Worm (Caenorhabditis elegans) whole organism, mixed stage, embryonic: ENCODE data around the gene rha-2.

ENCODE experiments used
- elt-1 ChIP-seq: sonication (generic microtip); optimal IDR thresholded peaks from 2 replicates; lab custom pipeline; 2017; ENCODE audit warnings: missing genetic modification characterization, mild to moderate bottlenecking, missing compliant biosample characterization, antibody characterized with exemption, moderate library complexity, borderline replicate concordance; ENCODE audit not compliant: insufficient read depth
- lin-32 ChIP-seq: fragments of 200-800 bp; sonication (Bioruptor generic); optimal IDR thresholded peaks from 2 replicates; lab custom pipeline; 2018; ENCODE audit warnings: mild to moderate bottlenecking, missing genetic modification characterization, missing compliant biosample characterization
- mls-2 ChIP-seq: sonication (generic microtip); optimal IDR thresholded peaks from 2 replicates; lab custom pipeline; 2016; ENCODE audit warnings: mild to moderate bottlenecking, missing genetic modification characterization, moderate library complexity, missing compliant biosample characterization
- nhr-12 ChIP-seq: fragments of 150-350 bp; optimal IDR thresholded peaks from 2 replicates; lab custom pipeline; 2014; ENCODE audit warnings: missing biosample characterization, missing genetic modification characterization
- nhr-237 ChIP-seq: fragments of 150-350 bp; optimal IDR thresholded peaks from 2 replicates; lab custom pipeline; 2014; ENCODE audit warnings: missing biosample characterization, missing genetic modification characterization
- snpc-4 ChIP-seq: fragments of 150-350 bp; optimal IDR thresholded peaks from 2 replicates; lab custom pipeline; 2014; ENCODE audit warnings: missing biosample characterization, missing genetic modification characterization
- tbx-8 ChIP-seq: fragments of 200-800 bp; sonication (Bioruptor generic); optimal IDR thresholded peaks from 2 replicates; lab custom pipeline; 2018; ENCODE audit warnings: mild to moderate bottlenecking, missing genetic modification characterization, moderate library complexity, missing compliant biosample characterization
- unc-62 ChIP-seq: fragments of 150-350 bp; optimal IDR thresholded peaks from 2 replicates; lab custom pipeline; 2014; ENCODE audit warnings: missing biosample characterization, missing genetic modification reagents, missing genetic modification characterization

DNA sequence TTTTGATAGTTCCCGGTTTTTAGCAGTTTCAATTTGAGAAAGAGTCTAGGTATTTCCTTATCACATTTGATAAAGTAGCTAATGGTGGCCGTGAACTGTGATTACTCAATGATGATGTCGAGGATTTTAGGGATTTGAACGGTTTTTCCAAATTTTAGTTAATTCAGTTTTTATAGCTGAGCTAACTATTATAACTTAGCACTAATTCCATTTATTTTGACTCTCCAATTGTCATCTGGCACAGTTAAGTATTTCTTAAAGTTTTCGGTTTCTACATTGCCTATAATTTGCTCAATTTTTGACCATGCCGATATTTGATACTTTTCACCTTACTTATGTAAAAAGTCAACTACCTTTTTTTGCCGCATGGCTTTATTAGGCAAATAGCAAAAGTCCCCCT, 41.1 kb downstream of the rha-2 start:
- no peak for TF ChIP-seq mls-2 (tag; lab: Kevin White, UChicago)
- no peak for TF ChIP-seq nhr-237 (tag; lab: Kevin White, UChicago)
- TF ChIP-seq tbx-8, result no peak
- no peak for TF ChIP-seq snpc-4
- no peak for TF ChIP-seq elt-1 (tag; lab: Kevin White, UChicago)
- no peak for TF ChIP-seq unc-62 (GFP tag; lab: Kevin White, UChicago)
- no peak for TF ChIP-seq lin-32
- no peak for TF ChIP-seq nhr-12 (tag; lab: Kevin White, UChicago)
